Worm (Caenorhabditis elegans) whole organism, midembryonic: ENCODE data around the gene srx-62.

Experiments
- flt-1 ChIP-seq: fragments of 200-800 bp; sonication (Bioruptor generic); IDR thresholded peaks from 2 replicates; pipeline ENCODE4 v1.3.6; 2022; ENCODE audit warnings: missing genetic modification characterization, missing compliant biosample characterization
- med-1 ChIP-seq: sonication (generic microtip); optimal IDR thresholded peaks from 2 replicates; lab custom pipeline; 2017; ENCODE audit warnings: missing genetic modification characterization, mild to moderate bottlenecking, missing compliant biosample characterization, antibody characterized with exemption, missing genetic modification reagents; ENCODE audit not compliant: insufficient read depth
- ref-1 ChIP-seq: fragments of 200-800 bp; sonication (Bioruptor generic); conservative IDR thresholded peaks from 2 replicates; pipeline ENCODE4 v1.3.6; 2022; ENCODE audit warnings: missing genetic modification reagents, missing genetic modification characterization, missing compliant biosample characterization
- ztf-23 ChIP-seq: fragments of 200-800 bp; sonication (Bioruptor generic); IDR thresholded peaks from 2 replicates; pipeline ENCODE4 v1.3.6; 2022; ENCODE audit warnings: missing genetic modification reagents, missing genetic modification characterization, missing compliant biosample characterization

DNA sequence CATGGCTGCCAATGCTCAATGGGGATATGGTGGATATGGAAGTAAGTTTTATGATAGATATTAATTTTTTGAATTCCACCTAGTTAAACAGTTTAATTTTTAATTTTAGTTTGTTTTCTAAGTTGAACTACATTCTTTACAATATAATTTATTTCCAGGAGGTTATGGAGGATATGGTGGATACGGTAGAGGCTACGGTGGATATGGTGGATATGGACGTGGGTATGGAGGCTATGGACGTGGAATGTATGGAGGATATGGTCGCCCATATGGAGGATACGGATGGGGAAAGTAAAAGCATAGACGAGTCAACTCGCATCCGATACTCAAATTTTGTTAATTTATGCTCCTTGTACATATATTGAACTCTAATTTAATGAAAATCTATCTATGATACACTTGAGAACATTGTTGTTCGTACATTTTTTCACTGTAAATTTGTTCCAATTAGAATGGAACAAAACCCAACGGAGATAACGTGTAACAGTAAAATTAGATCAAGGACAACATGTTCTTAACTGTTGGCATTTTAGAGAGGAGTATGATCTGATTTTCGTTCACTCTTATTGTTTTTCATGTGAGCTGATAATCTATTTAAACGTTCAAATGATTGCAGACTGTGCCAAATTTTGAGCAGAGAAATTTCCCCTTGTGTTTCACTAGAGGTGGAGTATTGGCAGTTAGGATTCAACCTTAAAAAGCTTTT lies 15.4 kb downstream of the srx-62 start:
- no peak for TF ChIP-seq ref-1 (GFP tag; lab: Robert Waterston, UW)
- no peak for TF ChIP-seq flt-1 (GFP tag; lab: Robert Waterston, UW)
- TF ChIP-seq med-1 = no peak
- TF ChIP-seq ztf-23 (GFP tag; lab: Robert Waterston, UW) = no peak
